Worm (Caenorhabditis elegans) whole organism, L3 larva: ENCODE data around the gene str-214.
A peak's percentile ranks its signal among the peaks of the same experiment; 100 is the strongest.

Source experiments
- ZK546.5 ChIP-seq: sonication (generic microtip); optimal IDR thresholded peaks from 2 replicates; lab custom pipeline; 2017; ENCODE audit warnings: missing biosample characterization, missing genetic modification characterization
- ama-1 ChIP-seq: fragments of 150-350 bp; optimal IDR thresholded peaks from 2 replicates; lab custom pipeline; 2018
- ceh-16 ChIP-seq: sonication (generic microtip); optimal IDR thresholded peaks from 2 replicates; lab custom pipeline; 2017; ENCODE audit warnings: missing biosample characterization, missing genetic modification characterization
- ceh-82 ChIP-seq: fragments of 150-350 bp; optimal IDR thresholded peaks from 2 replicates; lab custom pipeline; 2014; ENCODE audit warnings: missing biosample characterization, missing genetic modification characterization
- daf-12 ChIP-seq: fragments of 150-350 bp; optimal IDR thresholded peaks from 2 replicates; lab custom pipeline; 2014; ENCODE audit warnings: missing biosample characterization, missing genetic modification reagents, missing genetic modification characterization
- egl-27 ChIP-seq: sonication (generic microtip); optimal IDR thresholded peaks from 4 replicates; lab custom pipeline; 2017; ENCODE audit warnings: missing biosample characterization, missing genetic modification reagents, missing genetic modification characterization
- egl-5 ChIP-seq: fragments of 150-350 bp; optimal IDR thresholded peaks from 2 replicates; lab custom pipeline; 2017; ENCODE audit warnings: missing biosample characterization, missing genetic modification reagents, missing genetic modification characterization, inconsistent platforms
- elt-1 ChIP-seq: fragments of 150-350 bp; optimal IDR thresholded peaks from 2 replicates; lab custom pipeline; 2014; ENCODE audit warnings: missing biosample characterization, missing genetic modification characterization
- elt-2 ChIP-seq: sonication (generic microtip); optimal IDR thresholded peaks from 2 replicates; lab custom pipeline; 2016; ENCODE audit warnings: missing genetic modification reagents, mild to moderate bottlenecking, missing genetic modification characterization, missing compliant biosample characterization
- elt-3 ChIP-seq, 3 experiments: fragments of 150-350 bp in 1 of 3; sonication (generic microtip) in 2 of 3; optimal IDR thresholded peaks; 2 replicates in 2 of 3; 4 replicates in 1 of 3; lab custom pipeline; 2014 to 2017; ENCODE audit warnings: missing biosample characterization in 3 of 3, missing genetic modification characterization in 3 of 3
- eor-1 ChIP-seq, 2 experiments: fragments of 150-350 bp; optimal IDR thresholded peaks; 2 replicates each; lab custom pipeline; 2014 to 2018; ENCODE audit warnings: missing biosample characterization in 2 of 2, missing genetic modification characterization in 2 of 2
- jun-1 ChIP-seq: fragments of 150-350 bp; optimal IDR thresholded peaks from 2 replicates; lab custom pipeline; 2014; ENCODE audit warnings: missing biosample characterization, missing genetic modification reagents, missing genetic modification characterization
- lin-39 ChIP-seq: fragments of 150-350 bp; optimal IDR thresholded peaks from 2 replicates; lab custom pipeline; 2018; ENCODE audit warnings: missing biosample characterization, missing genetic modification reagents, missing genetic modification characterization
- lsy-12 ChIP-seq: sonication (generic microtip); optimal IDR thresholded peaks from 2 replicates; lab custom pipeline; 2016; ENCODE audit warnings: mild to moderate bottlenecking, missing genetic modification characterization, missing compliant biosample characterization
- mdl-1 ChIP-seq: fragments of 150-350 bp; optimal IDR thresholded peaks from 2 replicates; lab custom pipeline; 2014; ENCODE audit warnings: missing biosample characterization, missing genetic modification characterization
- mml-1 ChIP-seq: fragments of 150-350 bp; sonication (generic microtip); optimal IDR thresholded peaks from 3 replicates; lab custom pipeline; 2014; ENCODE audit warnings: missing biosample characterization, missing genetic modification characterization
- nfya-1 ChIP-seq: sonication (generic microtip); optimal IDR thresholded peaks from 2 replicates; lab custom pipeline; 2017; ENCODE audit warnings: missing genetic modification characterization, mild to moderate bottlenecking, missing compliant biosample characterization, antibody characterized with exemption, moderate library complexity; ENCODE audit not compliant: insufficient read depth
- nhr-11 ChIP-seq: fragments of 150-350 bp; optimal IDR thresholded peaks from 2 replicates; lab custom pipeline; 2014; ENCODE audit warnings: missing biosample characterization, missing genetic modification characterization
- nhr-12 ChIP-seq: fragments of 150-350 bp; optimal IDR thresholded peaks from 2 replicates; lab custom pipeline; 2014; ENCODE audit warnings: missing biosample characterization, missing genetic modification characterization
- nhr-237 ChIP-seq: fragments of 150-350 bp; optimal IDR thresholded peaks from 2 replicates; lab custom pipeline; 2014; ENCODE audit warnings: missing biosample characterization, missing genetic modification characterization
- nhr-25 ChIP-seq: sonication (generic microtip); optimal IDR thresholded peaks from 2 replicates; lab custom pipeline; 2017; ENCODE audit warnings: missing biosample characterization, missing genetic modification characterization
- nhr-28 ChIP-seq: fragments of 150-350 bp; optimal IDR thresholded peaks from 2 replicates; lab custom pipeline; 2014; ENCODE audit warnings: missing biosample characterization, missing genetic modification characterization
- nhr-43 ChIP-seq: sonication (generic microtip); optimal IDR thresholded peaks from 2 replicates; lab custom pipeline; 2016; ENCODE audit warnings: mild to moderate bottlenecking, missing genetic modification characterization, missing compliant biosample characterization; ENCODE audit not compliant: poor library complexity, severe bottlenecking
- nhr-76 ChIP-seq: fragments of 150-350 bp; sonication (generic microtip); optimal IDR thresholded peaks from 5 replicates; lab custom pipeline; 2014; ENCODE audit warnings: missing biosample characterization, missing genetic modification characterization
- nhr-77 ChIP-seq: fragments of 150-350 bp; optimal IDR thresholded peaks from 2 replicates; lab custom pipeline; 2014; ENCODE audit warnings: missing biosample characterization, missing genetic modification characterization
- pha-4 ChIP-seq: fragments of 150-350 bp; optimal IDR thresholded peaks from 2 replicates; lab custom pipeline; 2014; ENCODE audit warnings: missing biosample characterization, missing genetic modification reagents, missing genetic modification characterization
- pqm-1 ChIP-seq: fragments of 150-350 bp; optimal IDR thresholded peaks from 2 replicates; lab custom pipeline; 2017; ENCODE audit warnings: missing biosample characterization, missing genetic modification characterization, inconsistent platforms
- skn-1 ChIP-seq: fragments of 150-350 bp; optimal IDR thresholded peaks from 2 replicates; lab custom pipeline; 2014; ENCODE audit warnings: missing biosample characterization, missing genetic modification characterization
- tbx-2 ChIP-seq: sonication (generic microtip); optimal IDR thresholded peaks from 2 replicates; lab custom pipeline; 2016; ENCODE audit warnings: mild to moderate bottlenecking, missing genetic modification characterization, missing compliant biosample characterization
- unc-39 ChIP-seq: sonication (generic microtip); optimal IDR thresholded peaks from 4 replicates; lab custom pipeline; 2017; ENCODE audit warnings: missing biosample characterization, missing genetic modification characterization
- unc-62 ChIP-seq: fragments of 150-350 bp; sonication (generic microtip); optimal IDR thresholded peaks from 4 replicates; lab custom pipeline; 2014; ENCODE audit warnings: missing biosample characterization, missing genetic modification reagents, missing genetic modification characterization

str-214 gene

ce11 chrV:16336326-16336725, 21.2 kb downstream of the str-214 start, which contains the start of gene srw-87:
srw-87 (plus strand) TSS chrV:16336626.
- TF ChIP-seq ceh-82 (tag; lab: Kevin White, UChicago) (no peak), nhr-77 (tag; lab: Kevin White, UChicago) (no peak), skn-1 (tag; lab: Kevin White, UChicago) (no peak), tbx-2 (no peak), lsy-12 (tag; lab: Kevin White, UChicago) (no peak), nhr-76 (no peak), unc-39 (no peak), nhr-12 (tag; lab: Kevin White, UChicago) (no peak), mdl-1 (no peak), jun-1 (tag; lab: Kevin White, UChicago) (no peak), unc-62 (GFP tag; lab: Kevin White, UChicago) (no peak), mml-1 (no peak), ZK546.5 (tag; lab: Kevin White, UChicago) (no peak), eor-1 (tag; optimal IDR thresholded peaks at IDR 0.05; lab: Kevin White, UChicago) (no peak), elt-2 (tag; lab: Kevin White, UChicago) (no peak), ama-1 (lab: Kevin White, UChicago) (no peak), ceh-16 (tag; lab: Kevin White, UChicago) (no peak), nhr-43 (tag; lab: Kevin White, UChicago) (no peak)

ce11 chrV:16338287-16339092, 23.4 kb downstream of the str-214 start, which contains the start of gene slc-9B.2:
slc-9B.2 (plus strand) TSS chrV:16339042.
- TF ChIP-seq elt-2 (tag; lab: Kevin White, UChicago) (peak; percentile 66), nfya-1 (peak; percentile 18)

DNA sequence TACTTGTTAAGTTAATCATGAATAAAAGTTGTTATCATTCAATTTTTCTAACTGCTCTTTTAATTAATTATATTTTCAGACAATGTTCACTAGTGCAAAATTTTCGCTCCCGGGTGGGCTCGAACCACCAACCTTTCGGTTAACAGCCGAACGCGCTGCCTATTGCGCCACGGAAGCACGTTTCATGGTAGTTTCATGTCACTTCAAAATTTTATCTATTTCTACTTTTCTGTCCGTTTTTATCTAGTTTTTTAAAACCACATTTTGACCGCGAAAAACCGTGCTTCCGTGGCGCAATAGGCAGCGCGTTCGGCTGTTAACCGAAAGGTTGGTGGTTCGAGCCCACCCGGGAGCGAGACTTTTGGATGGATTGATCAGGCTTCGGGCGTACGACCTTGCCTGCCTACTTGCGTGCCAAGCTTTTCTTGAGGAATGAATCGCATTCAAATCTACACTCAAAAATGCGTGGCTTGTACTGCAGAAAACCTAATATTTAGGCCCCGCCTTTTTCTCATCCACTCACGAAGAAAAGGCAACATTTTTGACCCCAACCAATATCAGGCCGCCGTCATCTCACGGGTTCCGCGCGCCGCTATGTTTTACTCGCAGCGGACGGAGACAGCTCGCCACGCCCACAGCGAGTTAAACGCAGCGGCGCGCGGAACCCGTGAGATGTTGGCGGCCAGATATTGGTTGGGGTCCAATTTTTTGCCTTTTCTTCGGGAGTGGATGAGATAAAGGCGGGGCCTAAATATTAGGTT, 26.6 kb downstream of the str-214 start:
- TF ChIP-seq elt-2 (tag; lab: Kevin White, UChicago): peak; percentile 25

DNA sequence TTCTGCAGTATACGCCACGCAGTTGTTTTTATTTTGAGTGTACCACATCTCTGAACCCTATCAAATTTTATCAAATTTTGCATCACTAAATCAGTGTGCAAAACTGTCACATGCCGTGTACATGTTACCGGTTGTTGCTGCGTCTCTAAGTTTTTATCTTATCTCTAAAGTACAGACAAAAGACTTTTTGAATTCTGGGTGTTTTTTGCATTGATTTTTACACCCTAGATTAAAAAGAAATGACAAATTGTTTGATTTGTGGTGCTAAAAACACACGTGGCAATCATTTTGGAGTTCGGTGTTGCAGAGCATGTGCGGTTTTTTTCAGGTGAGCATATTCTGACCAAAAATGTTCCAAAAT, 27.1 kb downstream of the str-214 start, which contains the start of gene nhr-193:
Gene nhr-193, plus strand, starts transcription at position 51 of the 361 bp plus-strand sequence.
- TF ChIP-seq egl-5 (tag; lab: Kevin White, UChicago) (no peak), pqm-1 (tag; lab: Kevin White, UChicago) (peak; percentile 88), elt-2 (tag; lab: Kevin White, UChicago) (peak; percentile 74), jun-1 (tag; lab: Kevin White, UChicago) (peak; percentile 6)

DNA sequence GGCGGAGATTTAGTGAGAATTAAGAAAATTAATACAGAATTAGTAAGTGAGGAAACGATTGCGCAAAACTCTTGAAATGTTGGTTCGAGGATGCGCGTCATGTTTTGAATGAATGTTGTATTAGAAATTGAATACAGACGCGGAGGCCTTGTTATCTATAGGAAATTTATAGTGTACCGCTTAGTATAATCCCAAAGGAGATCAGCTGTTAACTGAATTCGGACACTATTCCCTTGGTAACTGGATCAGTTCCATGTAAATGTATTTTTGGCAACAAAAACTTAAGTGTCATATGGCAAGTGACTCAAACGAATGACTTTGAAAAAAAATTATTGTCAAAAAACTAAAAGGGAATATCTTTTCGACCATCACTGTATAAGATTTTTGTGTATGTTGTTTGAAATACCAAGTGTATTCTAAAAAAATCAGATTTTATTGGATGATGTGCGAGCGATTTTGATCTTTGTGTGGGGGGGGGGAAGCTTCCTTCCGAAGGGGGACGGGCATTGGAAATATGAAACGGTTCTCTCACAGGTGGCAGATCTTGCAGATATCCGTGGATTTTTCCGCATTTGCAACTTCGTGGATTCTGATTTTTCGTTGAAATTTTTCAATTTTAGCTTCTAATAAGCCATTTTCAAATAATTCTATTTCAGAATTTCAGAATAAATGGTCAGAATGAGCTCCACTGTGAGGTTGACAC, 31.5 kb downstream of the str-214 start, which contains the start of the genes W08G11.5 and W08G11.1:
Gene W08G11.5, minus strand, starts transcription at position 101 of the 703 bp plus-strand sequence.
Gene W08G11.1, plus strand, starts transcription at position 653 of the 703 bp plus-strand sequence.
- TF ChIP-seq ceh-16 (tag; lab: Kevin White, UChicago): no peak
- no peak for TF ChIP-seq mml-1
- no peak for TF ChIP-seq nhr-237
- TF ChIP-seq unc-62 (GFP tag; lab: Kevin White, UChicago): no peak
- TF ChIP-seq nhr-76: no peak
- no peak for TF ChIP-seq eor-1 (tag; optimal IDR thresholded peaks at IDR 0.05; lab: Kevin White, UChicago)
- no peak for TF ChIP-seq egl-27 (tag; lab: Kevin White, UChicago)
- TF ChIP-seq nhr-28: no peak
- TF ChIP-seq elt-3 (tag; optimal IDR thresholded peaks at IDR 0.05; lab: Kevin White, UChicago): no peak
- TF ChIP-seq nfya-1: no peak
- no peak for TF ChIP-seq unc-39
- TF ChIP-seq elt-1: no peak
- TF ChIP-seq pqm-1 (tag; lab: Kevin White, UChicago): no peak

ce11 chrV:16350061-16350460, 35.0 kb downstream of the str-214 start:
- TF ChIP-seq daf-12 (no peak), skn-1 (tag; lab: Kevin White, UChicago) (no peak), pqm-1 (tag; lab: Kevin White, UChicago) (no peak), ceh-82 (tag; lab: Kevin White, UChicago) (no peak), nhr-11 (tag; lab: Kevin White, UChicago) (no peak), unc-62 (GFP tag; lab: Kevin White, UChicago) (no peak), nhr-28 (no peak), lsy-12 (tag; lab: Kevin White, UChicago) (no peak), lin-39 (no peak), nhr-237 (no peak), pha-4 (tag; lab: Kevin White, UChicago) (no peak), nhr-25 (tag; lab: Kevin White, UChicago) (no peak)
